Worm (Caenorhabditis elegans) whole organism, L4 larva: Measurements from ENCODE around the gene sdz-18.

Experiments
- F26F4.8 ChIP-seq: fragments of 200-800 bp; sonication (Bioruptor generic); conservative IDR thresholded peaks from 2 replicates; pipeline ENCODE4 v1.3.6; 2022; ENCODE audit warnings: missing genetic modification characterization, missing compliant biosample characterization
- ZK337.2 ChIP-seq: fragments of 200-800 bp; sonication (Bioruptor generic); IDR thresholded peaks from 2 replicates; pipeline ENCODE4 v1.3.6; 2022; ENCODE audit warnings: missing genetic modification reagents, missing genetic modification characterization, missing compliant biosample characterization
- ZK546.5 ChIP-seq, 2 experiments: sonication (generic microtip); optimal IDR thresholded peaks; 2 replicates each; lab custom pipeline; 2017; ENCODE audit warnings: missing biosample characterization in 2 of 2, missing genetic modification characterization in 2 of 2
- dpl-1 ChIP-seq: fragments of 150-350 bp; optimal IDR thresholded peaks from 2 replicates; lab custom pipeline; 2014; ENCODE audit warnings: missing biosample characterization, missing genetic modification reagents, missing genetic modification characterization
- madf-5 ChIP-seq, 2 experiments: fragments of 200-800 bp; sonication (Bioruptor generic); IDR thresholded peaks; 2 replicates each; pipeline ENCODE4 v1.3.6; 2022; ENCODE audit warnings: missing compliant biosample characterization in 2 of 2, missing genetic modification characterization in 2 of 2
- pha-4 ChIP-seq, 2 experiments: fragments of 150-350 bp in 1 of 2; fragments of 200-800 bp in 1 of 2; sonication (Bioruptor generic) in 1 of 2; IDR thresholded peaks in 1 of 2; optimal IDR thresholded peaks in 1 of 2; 2 replicates each; pipeline versions ENCODE4 v1.3.6 to Lab custom; 2014 to 2022; ENCODE audit warnings: missing genetic modification characterization in 2 of 2, missing genetic modification reagents in 2 of 2, missing biosample characterization in 1 of 2, missing compliant biosample characterization in 1 of 2

- TF ChIP-seq pha-4 (GFP tag; IDR thresholded peaks at IDR 0.05; lab: Robert Waterston, UW): no peak
- no peak for TF ChIP-seq pha-4 (tag; optimal IDR thresholded peaks at IDR 0.05; lab: Kevin White, UChicago)
- TF ChIP-seq ZK337.2 (GFP tag; lab: Robert Waterston, UW): no peak
- no peak for TF ChIP-seq madf-5 (GFP tag; IDR thresholded peaks at IDR 0.05; lab: Robert Waterston, UW)
- no peak for TF ChIP-seq F26F4.8 (GFP tag; lab: Robert Waterston, UW)
- TF ChIP-seq ZK546.5 (tag; optimal IDR thresholded peaks at IDR 0.05; lab: Kevin White, UChicago): no peak
- no peak for TF ChIP-seq dpl-1
These were observed 35.9 kb downstream of the sdz-18 start, which contains the start of gene nhx-6 for ce11 chrII:1670260-1670879.
